Fruit fly (Drosophila melanogaster) whole organism, wandering third instar larva: Measurements from ENCODE around the gene CG14130.

Source experiments
- GATAd ChIP-seq: sonication (Bioruptor generic); optimal IDR thresholded peaks from 2 replicates; lab custom pipeline; 2016; ENCODE audit warnings: missing biosample characterization, missing genetic modification characterization
- Hr78 ChIP-seq: fragments of >200 bp; optimal IDR thresholded peaks from 2 replicates; lab custom pipeline; 2017; ENCODE audit warnings: missing biosample characterization, missing genetic modification characterization
- OdsH ChIP-seq: fragments of 200-800 bp; sonication (Bioruptor generic); optimal IDR thresholded peaks from 2 replicates; lab custom pipeline; 2016; ENCODE audit warnings: missing biosample characterization, mild to moderate bottlenecking, missing genetic modification characterization
- br ChIP-seq: fragments of 200-800 bp; sonication (Bioruptor generic); optimal IDR thresholded peaks from 2 replicates; lab custom pipeline; 2016; ENCODE audit warnings: missing biosample characterization, missing genetic modification characterization
- ey ChIP-seq: fragments of 200-800 bp; sonication (Bioruptor generic); optimal IDR thresholded peaks from 2 replicates; lab custom pipeline; 2016; ENCODE audit warnings: missing biosample characterization, missing genetic modification characterization
- h ChIP-seq: fragments of 200-800 bp; sonication (Bioruptor generic); optimal IDR thresholded peaks from 3 replicates; lab custom pipeline; 2016; ENCODE audit warnings: missing biosample characterization, mild to moderate bottlenecking, missing genetic modification characterization
- lola ChIP-seq: fragments of >200 bp; optimal IDR thresholded peaks from 2 replicates; lab custom pipeline; 2017; ENCODE audit warnings: missing biosample characterization, missing genetic modification characterization
- pan ChIP-seq: fragments of >200 bp; optimal IDR thresholded peaks from 2 replicates; lab custom pipeline; 2017
- usp ChIP-seq: fragments of >200 bp; optimal IDR thresholded peaks from 2 replicates; lab custom pipeline; 2017; ENCODE audit warnings: missing biosample characterization, missing genetic modification characterization

- TF ChIP-seq pan (lab: Kevin White, UChicago) (no peak), usp (GFP tag; lab: Kevin White, UChicago) (no peak), lola (no peak), Hr78 (GFP tag; lab: Kevin White, UChicago) (no peak), h (no peak), br (GFP tag; lab: Kevin White, UChicago) (no peak), ey (GFP tag; lab: Kevin White, UChicago) (no peak), OdsH (GFP tag; lab: Kevin White, UChicago) (no peak), GATAd (GFP tag; lab: Kevin White, UChicago) (no peak)
These were observed 48.7 kb upstream of the CG14130 start for dm6 chr3L:11766563-11766962.
